Fruit fly (Drosophila melanogaster) whole organism, embryonic: ENCODE data around the gene iav.

Experiments used
- Antp ChIP-seq: fragments of 200-800 bp; sonication (Bioruptor generic); optimal IDR thresholded peaks from 3 replicates; lab custom pipeline; 2016; ENCODE audit warnings: missing biosample characterization, missing genetic modification characterization
- Bdp1 ChIP-seq: fragments of 200-800 bp; sonication (Bioruptor generic); optimal IDR thresholded peaks from 3 replicates; lab custom pipeline; 2016; ENCODE audit warnings: missing biosample characterization, missing genetic modification characterization
- CG10431 ChIP-seq: fragments of 200-800 bp; sonication (Bioruptor generic); optimal IDR thresholded peaks from 3 replicates; lab custom pipeline; 2018; ENCODE audit warnings: missing biosample characterization, mild to moderate bottlenecking, missing genetic modification characterization
- CG11560 ChIP-seq: fragments of 200-800 bp; sonication (Bioruptor generic); IDR thresholded peaks from 3 replicates; pipeline ENCODE4 v1.3.6; 2022; ENCODE audit warnings: missing biosample characterization, missing genetic modification characterization
- CG12299 ChIP-seq: fragments of 200-800 bp; sonication (Bioruptor generic); optimal IDR thresholded peaks from 2 replicates; lab custom pipeline; 2018; ENCODE audit warnings: missing biosample characterization, mild to moderate bottlenecking, missing genetic modification characterization
- CG13287 ChIP-seq: fragments of 200-800 bp; sonication (Bioruptor generic); IDR thresholded peaks from 2 replicates; pipeline ENCODE4 v1.3.6; 2022; ENCODE audit warnings: missing biosample characterization, missing genetic modification characterization; ENCODE audit not compliant: partially characterized antibody
- CG15696 ChIP-seq: fragments of 200-800 bp; sonication (Bioruptor generic); optimal IDR thresholded peaks from 2 replicates; lab custom pipeline; 2019; ENCODE audit warnings: missing biosample characterization, mild to moderate bottlenecking, missing genetic modification characterization, moderate library complexity
- CG16815 ChIP-seq: fragments of 200-800 bp; sonication (Bioruptor generic); optimal IDR thresholded peaks from 3 replicates; lab custom pipeline; 2017; ENCODE audit warnings: missing biosample characterization, mild to moderate bottlenecking, missing genetic modification characterization
- CG17359 ChIP-seq: fragments of 200-800 bp; sonication (Bioruptor generic); optimal IDR thresholded peaks from 3 replicates; lab custom pipeline; 2018; ENCODE audit warnings: missing biosample characterization, mild to moderate bottlenecking, missing genetic modification characterization, moderate library complexity
- CG31365 ChIP-seq: fragments of 200-800 bp; sonication (Bioruptor generic); optimal IDR thresholded peaks from 2 replicates; lab custom pipeline; 2018; ENCODE audit warnings: missing biosample characterization, mild to moderate bottlenecking, missing genetic modification characterization
- CG31441 ChIP-seq: fragments of 200-800 bp; sonication (Bioruptor generic); IDR thresholded peaks from 2 replicates; pipeline ENCODE4 v1.3.6; 2022; ENCODE audit warnings: missing biosample characterization, missing genetic modification characterization
- CG32767 ChIP-seq: fragments of 200-800 bp; sonication (Bioruptor generic); IDR thresholded peaks from 2 replicates; pipeline ENCODE4 v1.3.6; 2022; ENCODE audit warnings: missing biosample characterization, missing genetic modification characterization
- CG7556 ChIP-seq: fragments of 200-800 bp; sonication (Bioruptor generic); optimal IDR thresholded peaks from 2 replicates; lab custom pipeline; 2017; ENCODE audit warnings: missing biosample characterization, mild to moderate bottlenecking, missing genetic modification characterization
- Gug ChIP-seq: fragments of 200-800 bp; sonication (Bioruptor generic); IDR thresholded peaks from 4 replicates; pipeline ENCODE4 v1.3.6; 2022; ENCODE audit warnings: missing biosample characterization, missing genetic modification characterization
- HLHmδ ChIP-seq: fragments of 200-800 bp; sonication (Bioruptor generic); optimal IDR thresholded peaks from 2 replicates; lab custom pipeline; 2018; ENCODE audit warnings: missing biosample characterization, mild to moderate bottlenecking, missing genetic modification characterization, moderate library complexity
- Jarid2 ChIP-seq: fragments of 200-800 bp; sonication (Bioruptor generic); optimal IDR thresholded peaks from 3 replicates; lab custom pipeline; 2017; ENCODE audit warnings: mild to moderate bottlenecking, missing biosample characterization, missing genetic modification reagents, missing genetic modification characterization
- Lhr ChIP-seq: fragments of 200-800 bp; sonication (Bioruptor generic); optimal IDR thresholded peaks from 3 replicates; lab custom pipeline; 2017; ENCODE audit warnings: mild to moderate bottlenecking, missing biosample characterization, missing genetic modification reagents, missing genetic modification characterization
- Lim3 ChIP-seq: fragments of 200-800 bp; sonication (Bioruptor generic); IDR thresholded peaks from 2 replicates; pipeline ENCODE4 v1.3.6; 2022; ENCODE audit warnings: missing biosample characterization, missing genetic modification characterization
- Oaz ChIP-seq: fragments of 200-800 bp; sonication (Bioruptor generic); IDR thresholded peaks from 2 replicates; pipeline ENCODE4 v1.3.6; 2022; ENCODE audit warnings: missing biosample characterization, missing genetic modification characterization
- Poxn ChIP-seq: fragments of 200-800 bp; sonication (Bioruptor generic); IDR thresholded peaks from 2 replicates; pipeline ENCODE4 v1.3.6; 2022; ENCODE audit warnings: missing biosample characterization, missing genetic modification characterization
- ash1 ChIP-seq: fragments of 200-800 bp; sonication (Bioruptor generic); optimal IDR thresholded peaks from 2 replicates; lab custom pipeline; 2018; ENCODE audit warnings: missing biosample characterization, mild to moderate bottlenecking, missing genetic modification characterization
- chm ChIP-seq: fragments of 200-800 bp; sonication (Bioruptor generic); IDR thresholded peaks from 2 replicates; pipeline ENCODE4 v1.3.6; 2022; ENCODE audit warnings: missing biosample characterization, missing genetic modification characterization
- crp ChIP-seq, 2 experiments: fragments of 200-800 bp; sonication (Bioruptor generic); optimal IDR thresholded peaks; 2 replicates in 1 of 2; 3 replicates in 1 of 2; lab custom pipeline; 2017; ENCODE audit warnings: missing biosample characterization in 2 of 2, missing genetic modification characterization in 2 of 2, mild to moderate bottlenecking in 1 of 2, moderate library complexity in 1 of 2
- ems ChIP-seq: fragments of 200-800 bp; sonication (Bioruptor generic); optimal IDR thresholded peaks from 3 replicates; lab custom pipeline; 2016; ENCODE audit warnings: missing biosample characterization, missing genetic modification characterization
- grau ChIP-seq: fragments of 200-800 bp; optimal IDR thresholded peaks from 3 replicates; lab custom pipeline; 2019; ENCODE audit warnings: missing biosample characterization, mild to moderate bottlenecking, missing genetic modification characterization, moderate library complexity
- ind ChIP-seq: fragments of 200-800 bp; sonication (Bioruptor generic); optimal IDR thresholded peaks from 3 replicates; lab custom pipeline; 2016; ENCODE audit warnings: missing biosample characterization, missing genetic modification characterization
- jumu ChIP-seq: fragments of 200-800 bp; sonication (Bioruptor generic); optimal IDR thresholded peaks from 3 replicates; lab custom pipeline; 2016; ENCODE audit warnings: missing biosample characterization, missing genetic modification characterization
- otp ChIP-seq: fragments of 200-800 bp; sonication (Bioruptor generic); IDR thresholded peaks from 3 replicates; pipeline ENCODE4, ENCODE4 v1.3.6; 2022; ENCODE audit warnings: missing biosample characterization, missing genetic modification characterization
- prd ChIP-seq, 3 experiments: fragments of >200 bp in 2 of 3; fragments of 200-800 bp in 1 of 3; sonication (Bioruptor generic) in 1 of 3; optimal IDR thresholded peaks in 2 of 3; IDR thresholded peaks in 1 of 3; 2 replicates in 2 of 3; 3 replicates in 1 of 3; pipeline versions ENCODE4 v1.3.6 to Lab custom; 2017 to 2022; ENCODE audit warnings: missing biosample characterization in 1 of 3, missing genetic modification characterization in 1 of 3
- salm ChIP-seq: fragments of 200-800 bp; sonication (Bioruptor generic); optimal IDR thresholded peaks from 2 replicates; lab custom pipeline; 2018; ENCODE audit warnings: missing biosample characterization, mild to moderate bottlenecking, missing genetic modification characterization
- sug ChIP-seq: fragments of 200-800 bp; optimal IDR thresholded peaks from 2 replicates; lab custom pipeline; 2019; ENCODE audit warnings: missing biosample characterization, mild to moderate bottlenecking, missing genetic modification characterization, moderate library complexity
- tup ChIP-seq: fragments of 200-800 bp; sonication (Bioruptor generic); optimal IDR thresholded peaks from 2 replicates; lab custom pipeline; 2016; ENCODE audit warnings: missing biosample characterization, mild to moderate bottlenecking, missing genetic modification characterization, moderate library complexity
- tx ChIP-seq: fragments of 200-800 bp; sonication (Bioruptor generic); optimal IDR thresholded peaks from 2 replicates; lab custom pipeline; 2016; ENCODE audit warnings: missing biosample characterization, missing genetic modification characterization

The iav gene

DNA sequence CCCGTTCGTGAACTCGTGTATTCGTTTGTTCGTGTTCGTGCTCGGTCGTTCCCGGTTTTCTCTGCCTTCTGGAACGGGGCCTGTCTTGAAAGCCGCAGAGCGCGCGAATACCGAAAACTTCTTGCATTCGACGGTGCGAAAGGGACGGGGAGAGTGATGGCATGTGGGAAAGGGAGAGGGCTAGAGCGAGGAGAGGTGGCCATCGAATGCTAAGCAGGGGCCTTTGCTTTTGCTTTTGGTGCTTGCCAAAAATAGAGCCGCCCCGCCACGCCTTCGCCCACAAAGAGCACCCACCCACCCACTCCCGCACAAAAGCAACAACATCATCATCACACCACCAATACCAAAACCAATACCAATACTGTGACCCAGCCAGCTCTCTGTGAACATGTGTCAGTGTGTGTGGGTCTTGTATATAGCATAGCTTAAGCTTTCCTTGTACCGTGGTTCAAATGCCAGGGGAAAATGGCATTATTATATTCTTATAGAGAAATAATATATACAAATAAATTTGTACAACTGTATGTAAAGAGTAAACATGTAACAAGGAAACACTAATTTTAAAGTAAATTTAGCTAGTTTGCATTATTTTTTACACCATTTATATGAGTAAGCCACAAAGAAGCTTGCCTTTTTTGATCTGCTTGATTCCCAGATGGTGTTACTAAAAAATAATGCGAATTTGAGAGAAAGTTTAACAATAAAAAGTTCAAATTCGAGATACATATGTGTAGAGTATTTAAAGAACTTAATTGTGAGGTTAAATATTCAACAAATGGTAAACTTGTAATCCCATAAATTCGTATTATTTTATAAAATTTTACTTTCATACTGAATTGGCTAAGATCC is 53.6 kb downstream of the iav start, which contains the start of gene CG14434 (continued):
- TF ChIP-seq tup (GFP tag; lab: Kevin White, UChicago) (no peak), Poxn (GFP tag; lab: Robert Waterston, UW) (no peak), prd (optimal IDR thresholded peaks at IDR 0.05; lab: Kevin White, UChicago) (no peak), prd (GFP tag; IDR thresholded peaks at IDR 0.05; lab: Robert Waterston, UW) (peak; percentile 64; the same call in 2 of the 3 replicates), Lim3 (no peak), otp (GFP tag; lab: Robert Waterston, UW) (no peak), crp (GFP tag; optimal IDR thresholded peaks at IDR 0.05; lab: Kevin White, UChicago) (peak in 1 of 2 experiments; percentile 39), Oaz (GFP tag; lab: Robert Waterston, UW) (no peak), Antp (GFP tag; lab: Kevin White, UChicago) (peak; percentile 26), CG7556 (GFP tag; lab: Kevin White, UChicago) (peak; percentile 96), CG32767 (GFP tag; lab: Robert Waterston, UW) (no peak; the same call in 1 of the 2 replicates), CG11560 (tag; lab: Robert Waterston, UW) (no peak), CG12299 (tag; lab: Kevin White, UChicago) (peak; percentile 37), salm (peak; percentile 53), tx (peak; percentile 44), CG10431 (peak; percentile 79), sug (tag; lab: Kevin White, UChicago) (peak; percentile 59), jumu (peak; percentile 33), HLHmδ (GFP tag; lab: Kevin White, UChicago) (no peak), CG31365 (tag; lab: Kevin White, UChicago) (no peak), Gug (GFP tag; lab: Robert Waterston, UW) (peak; percentile 49; the same call in 3 of the 4 replicates), CG31441 (GFP tag; lab: Robert Waterston, UW) (peak; percentile 86), CG17359 (tag; lab: Kevin White, UChicago) (peak; percentile 70), Lhr (GFP tag; lab: Kevin White, UChicago) (peak; percentile 39), grau (tag; lab: Kevin White, UChicago) (peak; percentile 82), ash1 (no peak), CG13287 (GFP tag; lab: Robert Waterston, UW) (no peak), CG16815 (peak; percentile 80), chm (GFP tag; lab: Robert Waterston, UW) (no peak; the same call in 1 of the 2 replicates), ind (GFP tag; lab: Kevin White, UChicago) (peak; percentile 73), Bdp1 (peak; percentile 15), CG15696 (peak; percentile 63), ems (GFP tag; lab: Kevin White, UChicago) (peak; percentile 47), Jarid2 (GFP tag; lab: Kevin White, UChicago) (peak; percentile 55)
